Worm (Caenorhabditis elegans): ENCODE results near the gene T07G12.2.

- no peak for TF ChIP-seq nhr-237 (tag; optimal IDR thresholded peaks at IDR 0.05)
- TF ChIP-seq egl-27 (tag; optimal IDR thresholded peaks at IDR 0.05) = no peak
- no peak for TF ChIP-seq pha-4 (tag; optimal IDR thresholded peaks at IDR 0.05)
- TF ChIP-seq nhr-11 (tag; optimal IDR thresholded peaks at IDR 0.05) = no peak
- no peak for TF ChIP-seq elt-3 (tag; optimal IDR thresholded peaks at IDR 0.05)
- no peak for TF ChIP-seq nhr-12 (tag; optimal IDR thresholded peaks at IDR 0.05)
- no peak for TF ChIP-seq lin-15B (tag; optimal IDR thresholded peaks at IDR 0.05)
- TF ChIP-seq ztf-4 (tag; optimal IDR thresholded peaks at IDR 0.05) = no peak
- TF ChIP-seq lsy-12 (tag; optimal IDR thresholded peaks at IDR 0.05) = no peak
- TF ChIP-seq elt-1 (tag; optimal IDR thresholded peaks at IDR 0.05) = no peak
- TF ChIP-seq ceh-82 (tag; optimal IDR thresholded peaks at IDR 0.05) = no peak
- TF ChIP-seq snpc-4 (tag; optimal IDR thresholded peaks at IDR 0.05) = no peak
- no peak for TF ChIP-seq unc-62 (GFP tag; optimal IDR thresholded peaks at IDR 0.05)
- TF ChIP-seq nhr-25 (tag; optimal IDR thresholded peaks at IDR 0.05) = no peak
These were observed 24.4 kb downstream of the T07G12.2 start, which contains the start of gene zim-2 for ce11 chrIV:10554947-10555346.
